Worm (Caenorhabditis elegans): ENCODE data around the gene otub-3.
A peak's percentile ranks its signal among the peaks of the same experiment; 100 is the strongest.

- TF ChIP-seq mdl-1 (tag; optimal IDR thresholded peaks at IDR 0.05) (no peak), nhr-28 (tag; optimal IDR thresholded peaks at IDR 0.05) (no peak), lin-15B (tag; optimal IDR thresholded peaks at IDR 0.05) (peak; percentile 8), elt-1 (tag; optimal IDR thresholded peaks at IDR 0.05) (no peak), ama-1 (optimal IDR thresholded peaks at IDR 0.05) (no peak), ZK546.5 (tag; optimal IDR thresholded peaks at IDR 0.05) (no peak)
These were observed 36.5 kb upstream of the otub-3 start, which contains the start of the genes hst-1 and ints-6 for ce11 chrIV:8691486-8691885.
